Fruit fly (Drosophila melanogaster) whole organism, embryonic: ENCODE measurements around the gene Dmtn.

Source experiments
- BEAF-32 ChIP-seq: fragments of 200-800 bp; sonication (Bioruptor generic); optimal IDR thresholded peaks from 3 replicates; lab custom pipeline; 2017; ENCODE audit warnings: missing biosample characterization, missing genetic modification characterization, mild to moderate bottlenecking, moderate library complexity, missing genetic modification reagents
- Bgb ChIP-seq: fragments of 200-800 bp; sonication (Bioruptor generic); IDR thresholded peaks from 2 replicates; pipeline ENCODE4 v1.3.6; 2022; ENCODE audit warnings: missing biosample characterization, missing genetic modification characterization; ENCODE audit not compliant: partially characterized antibody
- CG10321 ChIP-seq: fragments of 200-800 bp; sonication (Bioruptor generic); IDR thresholded peaks from 2 replicates; pipeline ENCODE4 v1.3.6; 2022; ENCODE audit warnings: missing biosample characterization, missing genetic modification characterization
- CG10543 ChIP-seq: fragments of 200-800 bp; sonication (Bioruptor generic); optimal IDR thresholded peaks from 3 replicates; lab custom pipeline; 2017; ENCODE audit warnings: missing biosample characterization, mild to moderate bottlenecking, missing genetic modification characterization, moderate library complexity
- CG14965 ChIP-seq: fragments of 200-800 bp; sonication (Bioruptor generic); optimal IDR thresholded peaks from 2 replicates; lab custom pipeline; 2016; ENCODE audit warnings: missing biosample characterization, missing genetic modification characterization, borderline replicate concordance
- CG16815 ChIP-seq: fragments of 200-800 bp; sonication (Bioruptor generic); optimal IDR thresholded peaks from 3 replicates; lab custom pipeline; 2017; ENCODE audit warnings: missing biosample characterization, mild to moderate bottlenecking, missing genetic modification characterization
- CG16863 ChIP-seq: fragments of 200-800 bp; sonication (Bioruptor generic); optimal IDR thresholded peaks from 3 replicates; lab custom pipeline; 2016; ENCODE audit warnings: missing biosample characterization, missing genetic modification characterization
- CG2678 ChIP-seq: fragments of 200-800 bp; sonication (Bioruptor generic); optimal IDR thresholded peaks from 3 replicates; lab custom pipeline; 2019; ENCODE audit warnings: missing biosample characterization, mild to moderate bottlenecking, missing genetic modification characterization, moderate library complexity
- CG32532 ChIP-seq: fragments of 200-800 bp; sonication (Bioruptor generic); IDR thresholded peaks from 2 replicates; pipeline ENCODE4 v1.3.6; 2022; ENCODE audit warnings: missing biosample characterization, missing genetic modification characterization
- CG32767 ChIP-seq: fragments of 200-800 bp; sonication (Bioruptor generic); IDR thresholded peaks from 2 replicates; pipeline ENCODE4 v1.3.6; 2022; ENCODE audit warnings: missing biosample characterization, missing genetic modification characterization
- CG4282 ChIP-seq: fragments of 200-800 bp; sonication (Bioruptor generic); optimal IDR thresholded peaks from 2 replicates; lab custom pipeline; 2016; ENCODE audit warnings: missing biosample characterization, missing genetic modification characterization
- CG6765 ChIP-seq: fragments of 200-800 bp; sonication (Bioruptor generic); optimal IDR thresholded peaks from 3 replicates; lab custom pipeline; 2017; ENCODE audit warnings: missing biosample characterization, mild to moderate bottlenecking, missing genetic modification characterization
- CG6813 ChIP-seq: fragments of 200-800 bp; sonication (Bioruptor generic); optimal IDR thresholded peaks from 2 replicates; lab custom pipeline; 2017; ENCODE audit warnings: missing biosample characterization, missing genetic modification characterization, mild to moderate bottlenecking, moderate library complexity, missing genetic modification reagents
- CG7928 ChIP-seq: fragments of 200-800 bp; sonication (Bioruptor generic); optimal IDR thresholded peaks from 2 replicates; lab custom pipeline; 2017; ENCODE audit warnings: missing biosample characterization, mild to moderate bottlenecking, missing genetic modification characterization
- CG9609 ChIP-seq: fragments of 200-800 bp; sonication (Bioruptor generic); optimal IDR thresholded peaks from 3 replicates; lab custom pipeline; 2016; ENCODE audit warnings: missing biosample characterization, missing genetic modification characterization
- D19A ChIP-seq: fragments of 200-800 bp; optimal IDR thresholded peaks from 3 replicates; lab custom pipeline; 2019; ENCODE audit warnings: missing biosample characterization, mild to moderate bottlenecking, missing genetic modification characterization, moderate library complexity
- Dfd ChIP-seq, 2 experiments: fragments of >200 bp; optimal IDR thresholded peaks; 2 replicates each; lab custom pipeline; 2017; ENCODE audit warnings: missing biosample characterization in 2 of 2, missing genetic modification characterization in 2 of 2
- Fer1 ChIP-seq: fragments of 200-800 bp; sonication (Bioruptor generic); optimal IDR thresholded peaks from 2 replicates; lab custom pipeline; 2017; ENCODE audit warnings: missing biosample characterization, mild to moderate bottlenecking, missing genetic modification characterization
- Hsf ChIP-seq: fragments of 200-800 bp; sonication (Bioruptor generic); optimal IDR thresholded peaks from 3 replicates; lab custom pipeline; 2016; ENCODE audit warnings: missing biosample characterization, missing genetic modification characterization
- Kr ChIP-seq: fragments of 200-800 bp; sonication (Bioruptor generic); optimal IDR thresholded peaks from 2 replicates; lab custom pipeline; 2017; ENCODE audit warnings: missing biosample characterization, mild to moderate bottlenecking, missing genetic modification characterization
- NC2β ChIP-seq: fragments of 200-800 bp; sonication (Bioruptor generic); optimal IDR thresholded peaks from 2 replicates; lab custom pipeline; 2016; ENCODE audit warnings: missing biosample characterization, missing genetic modification characterization
- PHDP ChIP-seq: fragments of 200-800 bp; sonication (Bioruptor generic); optimal IDR thresholded peaks from 3 replicates; lab custom pipeline; 2018; ENCODE audit warnings: missing biosample characterization, mild to moderate bottlenecking, missing genetic modification characterization, moderate library complexity
- Ravus ChIP-seq: fragments of 200-800 bp; sonication (Bioruptor generic); IDR thresholded peaks from 2 replicates; pipeline ENCODE4 v1.3.6; 2022; ENCODE audit warnings: missing biosample characterization, missing genetic modification characterization
- Side ChIP-seq: fragments of 200-800 bp; sonication (Bioruptor generic); optimal IDR thresholded peaks from 2 replicates; lab custom pipeline; 2016; ENCODE audit warnings: missing biosample characterization, missing genetic modification characterization
- Sry-δ ChIP-seq: fragments of 200-800 bp; sonication (Bioruptor generic); optimal IDR thresholded peaks from 2 replicates; lab custom pipeline; 2016; ENCODE audit warnings: missing biosample characterization, missing genetic modification characterization
- Ssrp ChIP-seq: fragments of 200-800 bp; sonication (Bioruptor generic); optimal IDR thresholded peaks from 2 replicates; lab custom pipeline; 2018; ENCODE audit warnings: missing biosample characterization, mild to moderate bottlenecking, missing genetic modification characterization, moderate library complexity
- Usf ChIP-seq: fragments of 200-800 bp; sonication (Bioruptor generic); optimal IDR thresholded peaks from 2 replicates; lab custom pipeline; 2017; ENCODE audit warnings: missing genotype, missing biosample characterization, missing genetic modification characterization
- aop ChIP-seq: fragments of 200-800 bp; sonication (Bioruptor generic); IDR thresholded peaks from 2 replicates; pipeline ENCODE4 v1.3.6; 2022; ENCODE audit warnings: missing biosample characterization, missing genetic modification characterization
- ara ChIP-seq: fragments of 200-800 bp; sonication (Bioruptor generic); IDR thresholded peaks from 2 replicates; pipeline ENCODE4 v1.3.6; 2022; ENCODE audit warnings: missing biosample characterization, missing genetic modification characterization
- chif ChIP-seq, 2 experiments: fragments of 200-800 bp; sonication (Bioruptor generic); optimal IDR thresholded peaks; 3 replicates each; lab custom pipeline; 2016; ENCODE audit warnings: missing biosample characterization in 2 of 2, missing genetic modification characterization in 2 of 2
- dm ChIP-seq: fragments of 200-800 bp; sonication (Bioruptor generic); optimal IDR thresholded peaks from 3 replicates; lab custom pipeline; 2016; ENCODE audit warnings: missing biosample characterization, missing genetic modification characterization
- dmrt99B ChIP-seq: fragments of 200-800 bp; sonication (Bioruptor generic); optimal IDR thresholded peaks from 2 replicates; lab custom pipeline; 2018; ENCODE audit warnings: missing biosample characterization, mild to moderate bottlenecking, missing genetic modification characterization, moderate library complexity
- gce ChIP-seq: fragments of 200-800 bp; sonication (Bioruptor generic); IDR thresholded peaks from 3 replicates; pipeline ENCODE4 v1.3.6; 2022; ENCODE audit warnings: missing biosample characterization, missing genetic modification characterization
- gcm2 ChIP-seq: fragments of 200-800 bp; sonication (Bioruptor generic); optimal IDR thresholded peaks from 2 replicates; lab custom pipeline; 2016; ENCODE audit warnings: missing biosample characterization, missing genetic modification characterization
- gt ChIP-seq: fragments of 200-800 bp; sonication (Bioruptor generic); IDR thresholded peaks from 2 replicates; pipeline ENCODE4 v1.3.6; 2022; ENCODE audit warnings: missing biosample characterization, missing genetic modification characterization
- ind ChIP-seq: fragments of 200-800 bp; sonication (Bioruptor generic); optimal IDR thresholded peaks from 3 replicates; lab custom pipeline; 2016; ENCODE audit warnings: missing biosample characterization, missing genetic modification characterization
- lbe ChIP-seq: fragments of 200-800 bp; sonication (Bioruptor generic); optimal IDR thresholded peaks from 2 replicates; lab custom pipeline; 2016; ENCODE audit warnings: missing biosample characterization, mild to moderate bottlenecking, missing genetic modification characterization
- mld ChIP-seq: fragments of 200-800 bp; sonication (Bioruptor generic); IDR thresholded peaks from 3 replicates; pipeline ENCODE4 v1.3.6; 2022; ENCODE audit warnings: missing biosample characterization, missing genetic modification characterization; ENCODE audit not compliant: partially characterized antibody
- nau ChIP-seq: fragments of 200-800 bp; sonication (Bioruptor generic); optimal IDR thresholded peaks from 3 replicates; lab custom pipeline; 2017; ENCODE audit warnings: missing biosample characterization, mild to moderate bottlenecking, missing genetic modification characterization, missing genetic modification reagents
- rib ChIP-seq: fragments of 200-800 bp; sonication (Bioruptor generic); IDR thresholded peaks from 2 replicates; pipeline ENCODE4 v1.3.6; 2022; ENCODE audit warnings: missing biosample characterization, missing genetic modification characterization
- sens-2 ChIP-seq: fragments of 200-800 bp; sonication (Bioruptor generic); IDR thresholded peaks from 2 replicates; pipeline ENCODE4 v1.3.6; 2022; ENCODE audit warnings: missing biosample characterization, missing genetic modification characterization
- slbo ChIP-seq: fragments of 200-800 bp; sonication (Bioruptor generic); IDR thresholded peaks from 2 replicates; pipeline ENCODE4 v1.3.6; 2022; ENCODE audit warnings: missing biosample characterization, missing genetic modification characterization
- sr ChIP-seq: fragments of 200-800 bp; sonication (Bioruptor generic); IDR thresholded peaks from 3 replicates; pipeline ENCODE4 v1.3.6; 2022; ENCODE audit warnings: missing biosample characterization, missing genetic modification characterization
- tup ChIP-seq: fragments of 200-800 bp; sonication (Bioruptor generic); optimal IDR thresholded peaks from 2 replicates; lab custom pipeline; 2016; ENCODE audit warnings: missing biosample characterization, mild to moderate bottlenecking, missing genetic modification characterization, moderate library complexity
- zfh1 ChIP-seq: fragments of 200-800 bp; sonication (Bioruptor generic); IDR thresholded peaks from 3 replicates; pipeline ENCODE4 v1.3.6; 2022; ENCODE audit warnings: missing biosample characterization, missing genetic modification characterization

Dmtn gene

DNA sequence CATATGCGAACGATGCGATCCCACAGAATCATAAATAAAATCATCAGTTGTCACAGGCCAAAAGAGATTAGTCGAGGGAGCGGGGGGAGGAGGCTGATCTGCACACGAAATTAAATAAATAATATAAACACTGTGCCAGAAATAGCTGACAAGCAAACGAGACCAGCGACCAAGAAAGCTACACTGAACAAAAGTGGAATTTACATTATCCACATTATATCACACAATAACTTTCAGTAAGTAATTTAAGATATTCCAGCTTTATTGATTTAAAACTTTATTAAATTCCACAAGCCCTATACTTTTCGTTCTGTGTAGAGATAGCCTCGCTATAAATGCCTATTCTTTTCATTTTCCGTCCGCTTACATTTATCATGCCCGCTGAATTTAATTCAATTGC, 1.5 kb downstream of the Dmtn start (continued):
- TF ChIP-seq chif (GFP tag; optimal IDR thresholded peaks at IDR 0.05; lab: Kevin White, UChicago) (peak; percentile 62 to 75), PHDP (tag; lab: Kevin White, UChicago) (peak; percentile 84), CG6765 (GFP tag; lab: Kevin White, UChicago) (peak; percentile 63), CG2678 (tag; lab: Kevin White, UChicago) (peak; percentile 84), gcm2 (peak; percentile 52), Ravus (GFP tag; lab: Robert Waterston, UW) (peak; percentile 69), ind (peak; percentile 76), slbo (GFP tag; lab: Robert Waterston, UW) (peak; percentile 93), Dfd (GFP tag; optimal IDR thresholded peaks at IDR 0.05; lab: Kevin White, UChicago) (no peak), NC2β (GFP tag; lab: Kevin White, UChicago) (peak; percentile 58), CG10543 (GFP tag; lab: Kevin White, UChicago) (peak; percentile 33), Sry-δ (GFP tag; lab: Kevin White, UChicago) (peak; percentile 32), CG14965 (peak; percentile 34), ara (GFP tag; lab: Robert Waterston, UW) (peak; percentile 87), CG16815 (GFP tag; lab: Kevin White, UChicago) (peak; percentile 58), CG9609 (GFP tag; lab: Kevin White, UChicago) (peak; percentile 68), lbe (GFP tag; lab: Kevin White, UChicago) (peak; percentile 52), BEAF-32 (no peak), gce (GFP tag; lab: Robert Waterston, UW) (peak; percentile 89), sr (GFP tag; lab: Robert Waterston, UW) (peak; percentile 53; the same call in 1 of the 3 replicates), CG7928 (GFP tag; lab: Kevin White, UChicago) (peak; percentile 23), CG32532 (GFP tag; lab: Robert Waterston, UW) (peak; percentile 91), Usf (no peak), Bgb (no peak), sens-2 (GFP tag; lab: Robert Waterston, UW) (peak; percentile 80), mld (GFP tag; lab: Robert Waterston, UW) (no peak), rib (GFP tag; lab: Robert Waterston, UW) (no peak; the same call in 1 of the 2 replicates), nau (GFP tag; lab: Kevin White, UChicago) (peak; percentile 56), CG4282 (peak; percentile 37), CG10321 (no peak), CG6813 (peak; percentile 74), zfh1 (GFP tag; lab: Robert Waterston, UW) (peak; percentile 87), Hsf (GFP tag; lab: Kevin White, UChicago) (peak; percentile 85), tup (GFP tag; lab: Kevin White, UChicago) (peak; percentile 50), Side (GFP tag; lab: Kevin White, UChicago) (peak; percentile 74), Kr (GFP tag; lab: Kevin White, UChicago) (no peak), Fer1 (peak; percentile 73), dmrt99B (tag; lab: Kevin White, UChicago) (peak; percentile 87), D19A (tag; lab: Kevin White, UChicago) (peak; percentile 71), CG32767 (GFP tag; lab: Robert Waterston, UW) (peak; percentile 85; the same call in 1 of the 2 replicates), CG16863 (GFP tag; lab: Kevin White, UChicago) (peak; percentile 69), Ssrp (tag; lab: Kevin White, UChicago) (peak; percentile 74), aop (GFP tag; lab: Robert Waterston, UW) (0 out of 2 replicates have a peak, but pooled peaks have one; percentile 41), gt (GFP tag; lab: Robert Waterston, UW) (no peak), dm (GFP tag; lab: Kevin White, UChicago) (peak; percentile 23)
